Worm (Caenorhabditis elegans): Measurements from ENCODE around the gene Y39H10B.3.

DNA sequence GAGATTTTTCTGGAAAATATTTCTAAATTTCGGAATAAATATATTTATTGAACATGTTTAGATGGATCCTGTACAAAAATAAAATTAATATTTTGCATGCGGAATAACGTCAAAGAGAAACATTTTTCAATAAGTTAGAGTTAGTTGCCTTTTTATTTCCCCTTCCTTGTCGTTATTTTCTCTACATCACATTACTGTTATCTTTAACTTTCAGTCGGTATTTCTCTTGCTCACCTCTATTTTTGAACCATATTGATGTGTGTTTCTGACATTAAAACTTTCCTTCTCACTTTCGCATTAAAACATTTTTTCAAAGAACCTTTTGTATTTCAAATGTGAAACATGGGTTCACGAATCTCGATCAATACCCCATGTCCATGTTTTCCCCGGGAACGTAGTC is at the start of gene Y39H10B.3:
- TF ChIP-seq him-1 (tag; optimal IDR thresholded peaks at IDR 0.05), result no peak
- TF ChIP-seq dao-5 (tag; optimal IDR thresholded peaks at IDR 0.05), result no peak
